Fruit fly (Drosophila melanogaster) whole organism, prepupa: ENCODE data around the gene CG9503.

Experiments used
- Blimp-1 ChIP-seq: fragments of 200-800 bp; sonication (Bioruptor generic); optimal IDR thresholded peaks from 3 replicates; lab custom pipeline; 2017; ENCODE audit warnings: missing biosample characterization, missing genetic modification characterization, mild to moderate bottlenecking, moderate library complexity, missing genetic modification reagents
- CG10669 ChIP-seq: fragments of 200-800 bp; sonication (Bioruptor generic); optimal IDR thresholded peaks from 3 replicates; lab custom pipeline; 2018; ENCODE audit warnings: missing biosample characterization, mild to moderate bottlenecking, missing genetic modification characterization, moderate library complexity
- CG11294 ChIP-seq: fragments of 200-800 bp; sonication (Bioruptor generic); IDR thresholded peaks from 2 replicates; pipeline ENCODE4 v1.3.6; 2022; ENCODE audit warnings: missing biosample characterization, missing genetic modification characterization
- CG15336 ChIP-seq: fragments of 200-800 bp; sonication (Bioruptor generic); IDR thresholded peaks from 2 replicates; pipeline ENCODE4 v1.3.6; 2022; ENCODE audit warnings: missing biosample characterization, missing genetic modification characterization
- CG1621 ChIP-seq: fragments of 200-800 bp; sonication (Bioruptor generic); optimal IDR thresholded peaks from 3 replicates; lab custom pipeline; 2018; ENCODE audit warnings: missing biosample characterization, mild to moderate bottlenecking, missing genetic modification characterization
- CG16779 ChIP-seq: fragments of 200-800 bp; sonication (Bioruptor generic); optimal IDR thresholded peaks from 3 replicates; lab custom pipeline; 2017; ENCODE audit warnings: missing biosample characterization, mild to moderate bottlenecking, missing genetic modification characterization
- CG3032 ChIP-seq: fragments of 200-800 bp; optimal IDR thresholded peaks from 2 replicates; lab custom pipeline; 2019; ENCODE audit warnings: missing biosample characterization, mild to moderate bottlenecking, missing genetic modification characterization, moderate library complexity
- CG34406 ChIP-seq: fragments of 200-800 bp; sonication (Bioruptor generic); optimal IDR thresholded peaks from 3 replicates; lab custom pipeline; 2016; ENCODE audit warnings: missing biosample characterization, missing genetic modification characterization
- CG3919 ChIP-seq: fragments of 200-800 bp; sonication (Bioruptor generic); optimal IDR thresholded peaks from 3 replicates; lab custom pipeline; 2016; ENCODE audit warnings: missing biosample characterization, missing genetic modification characterization
- CG4318 ChIP-seq: fragments of 200-800 bp; sonication (Bioruptor generic); optimal IDR thresholded peaks from 3 replicates; lab custom pipeline; 2017; ENCODE audit warnings: missing biosample characterization, mild to moderate bottlenecking, missing genetic modification characterization
- CG6163 ChIP-seq: fragments of 200-800 bp; sonication (Bioruptor generic); IDR thresholded peaks from 3 replicates; pipeline ENCODE4 v1.3.6; 2022; ENCODE audit warnings: missing biosample characterization, missing genetic modification characterization
- CG6854 ChIP-seq: fragments of 200-800 bp; sonication (Bioruptor generic); optimal IDR thresholded peaks from 2 replicates; lab custom pipeline; 2017; ENCODE audit warnings: missing biosample characterization, mild to moderate bottlenecking, missing genetic modification characterization
- CG7368 ChIP-seq: fragments of 200-800 bp; sonication (Bioruptor generic); optimal IDR thresholded peaks from 3 replicates; lab custom pipeline; 2016; ENCODE audit warnings: missing biosample characterization, missing genetic modification characterization
- CG8119 ChIP-seq: fragments of 200-800 bp; sonication (Bioruptor generic); IDR thresholded peaks from 3 replicates; pipeline ENCODE4 v1.3.6; 2022; ENCODE audit warnings: missing biosample characterization, missing genetic modification characterization
- CG8319 ChIP-seq: fragments of 200-800 bp; sonication (Bioruptor generic); optimal IDR thresholded peaks from 3 replicates; lab custom pipeline; 2016; ENCODE audit warnings: missing biosample characterization, missing genetic modification characterization
- CG8632 ChIP-seq: fragments of 200-800 bp; sonication (Bioruptor generic); optimal IDR thresholded peaks from 3 replicates; lab custom pipeline; 2016; ENCODE audit warnings: missing biosample characterization, missing genetic modification characterization
- CG9139 ChIP-seq: fragments of 200-800 bp; sonication (Bioruptor generic); optimal IDR thresholded peaks from 3 replicates; lab custom pipeline; 2017; ENCODE audit warnings: missing biosample characterization, mild to moderate bottlenecking, missing genetic modification characterization
- Eip75B ChIP-seq: fragments of 200-800 bp; sonication (Bioruptor generic); optimal IDR thresholded peaks from 3 replicates; lab custom pipeline; 2016; ENCODE audit warnings: missing biosample characterization, missing genetic modification characterization
- Eip78C ChIP-seq: fragments of 200-800 bp; sonication (Bioruptor generic); peaks from one replicate; lab custom pipeline; 2016; ENCODE audit warnings: missing biosample characterization, missing genetic modification characterization
- Eip93F ChIP-seq: fragments of 200-800 bp; sonication (Bioruptor generic); optimal IDR thresholded peaks from 2 replicates; lab custom pipeline; 2016; ENCODE audit warnings: missing biosample characterization, mild to moderate bottlenecking, missing genetic modification characterization
- Ets21C ChIP-seq: fragments of 200-800 bp; sonication (Bioruptor generic); optimal IDR thresholded peaks from 3 replicates; lab custom pipeline; 2016; ENCODE audit warnings: missing biosample characterization, missing genetic modification characterization
- Ets96B ChIP-seq: fragments of 200-800 bp; optimal IDR thresholded peaks from 2 replicates; lab custom pipeline; 2019; ENCODE audit warnings: missing biosample characterization, mild to moderate bottlenecking, missing genetic modification characterization, moderate library complexity
- Hr38 ChIP-seq: sonication (Bioruptor generic); optimal IDR thresholded peaks from 2 replicates; lab custom pipeline; 2016; ENCODE audit warnings: missing biosample characterization, missing genetic modification characterization
- Hr39 ChIP-seq: fragments of 200-800 bp; sonication (Bioruptor generic); optimal IDR thresholded peaks from 2 replicates; lab custom pipeline; 2016; ENCODE audit warnings: missing biosample characterization, missing genetic modification characterization
- Hr4 ChIP-seq: fragments of 200-800 bp; sonication (Bioruptor generic); optimal IDR thresholded peaks from 3 replicates; lab custom pipeline; 2016; ENCODE audit warnings: missing biosample characterization, missing genetic modification characterization
- Lpt ChIP-seq: fragments of 200-800 bp; sonication (Bioruptor generic); optimal IDR thresholded peaks from 3 replicates; lab custom pipeline; 2016; ENCODE audit warnings: missing biosample characterization, missing genetic modification characterization
- Met ChIP-seq: fragments of 200-800 bp; sonication (Bioruptor generic); optimal IDR thresholded peaks from 3 replicates; lab custom pipeline; 2016; ENCODE audit warnings: missing biosample characterization, missing genetic modification characterization
- OdsH ChIP-seq: fragments of 200-800 bp; sonication (Bioruptor generic); optimal IDR thresholded peaks from 3 replicates; lab custom pipeline; 2016; ENCODE audit warnings: missing biosample characterization, missing genetic modification characterization
- Smox ChIP-seq: fragments of 200-800 bp; sonication (Bioruptor generic); optimal IDR thresholded peaks from 3 replicates; lab custom pipeline; 2016; ENCODE audit warnings: missing biosample characterization, missing genetic modification characterization
- Sox102F ChIP-seq: fragments of 200-800 bp; sonication (Bioruptor generic); optimal IDR thresholded peaks from 2 replicates; lab custom pipeline; 2016; ENCODE audit warnings: missing biosample characterization, mild to moderate bottlenecking, missing genetic modification characterization
- Sox14 ChIP-seq: fragments of 200-800 bp; sonication (Bioruptor generic); optimal IDR thresholded peaks from 3 replicates; lab custom pipeline; 2016; ENCODE audit warnings: missing biosample characterization, missing genetic modification characterization
- achi ChIP-seq: fragments of 200-800 bp; sonication (Bioruptor generic); optimal IDR thresholded peaks from 3 replicates; lab custom pipeline; 2016; ENCODE audit warnings: missing biosample characterization, missing genetic modification characterization
- acj6 ChIP-seq: fragments of 200-800 bp; sonication (Bioruptor generic); optimal IDR thresholded peaks from 3 replicates; lab custom pipeline; 2016; ENCODE audit warnings: missing biosample characterization, missing genetic modification characterization
- cyc ChIP-seq: fragments of 200-800 bp; sonication (Bioruptor generic); optimal IDR thresholded peaks from 3 replicates; lab custom pipeline; 2016; ENCODE audit warnings: missing biosample characterization, missing genetic modification characterization
- eg ChIP-seq: fragments of 200-800 bp; sonication (Bioruptor generic); IDR thresholded peaks from 3 replicates; pipeline ENCODE4 v1.3.6; 2022; ENCODE audit warnings: missing biosample characterization, missing genetic modification characterization
- esn ChIP-seq: fragments of 200-800 bp; sonication (Bioruptor generic); optimal IDR thresholded peaks from 2 replicates; lab custom pipeline; 2016; ENCODE audit warnings: missing biosample characterization, mild to moderate bottlenecking, missing genetic modification characterization, moderate library complexity
- fkh ChIP-seq: fragments of 200-800 bp; sonication (Bioruptor generic); optimal IDR thresholded peaks from 3 replicates; lab custom pipeline; 2017; ENCODE audit warnings: missing biosample characterization, mild to moderate bottlenecking, missing genetic modification characterization, moderate library complexity
- net ChIP-seq: fragments of 200-800 bp; sonication (Bioruptor generic); optimal IDR thresholded peaks from 3 replicates; lab custom pipeline; 2016; ENCODE audit warnings: missing biosample characterization, missing genetic modification characterization
- pdm3 ChIP-seq: fragments of 200-800 bp; sonication (Bioruptor generic); optimal IDR thresholded peaks from 3 replicates; lab custom pipeline; 2016; ENCODE audit warnings: missing biosample characterization, missing genetic modification characterization
- salr ChIP-seq, 2 experiments: fragments of 200-800 bp; sonication (Bioruptor generic); optimal IDR thresholded peaks; 3 replicates each; lab custom pipeline; 2016 to 2018; ENCODE audit warnings: missing biosample characterization in 2 of 2, missing genetic modification characterization in 2 of 2, mild to moderate bottlenecking in 1 of 2
- ss ChIP-seq, 2 experiments: fragments of 200-800 bp; sonication (Bioruptor generic); optimal IDR thresholded peaks; 2 replicates in 1 of 2; 3 replicates in 1 of 2; lab custom pipeline; 2017 to 2018; ENCODE audit warnings: mild to moderate bottlenecking in 2 of 2, missing biosample characterization in 2 of 2, missing genetic modification characterization in 2 of 2, moderate library complexity in 1 of 2
- svp ChIP-seq: fragments of 200-800 bp; sonication (Bioruptor generic); peaks from one replicate; lab custom pipeline; 2016; ENCODE audit warnings: missing biosample characterization, missing genetic modification characterization
- topi ChIP-seq: fragments of 200-800 bp; sonication (Bioruptor generic); optimal IDR thresholded peaks from 3 replicates; lab custom pipeline; 2016; ENCODE audit warnings: missing biosample characterization, missing genetic modification characterization
- vri ChIP-seq: fragments of 200-800 bp; sonication (Bioruptor generic); optimal IDR thresholded peaks from 3 replicates; lab custom pipeline; 2016; ENCODE audit warnings: missing biosample characterization, mild to moderate bottlenecking, missing genetic modification characterization

The CG9503 gene

dm6 chrX:14929813-14930212 is 6.5 kb upstream of the CG9503 start:
- TF ChIP-seq svp (GFP tag; lab: Kevin White, UChicago): no peak
- no peak for TF ChIP-seq CG7368 (GFP tag; lab: Kevin White, UChicago)
- no peak for TF ChIP-seq cyc (GFP tag; lab: Kevin White, UChicago)
- peak; percentile 34 for TF ChIP-seq Eip78C (GFP tag; lab: Kevin White, UChicago)
- peak; percentile 42 for TF ChIP-seq vri (GFP tag; lab: Kevin White, UChicago)
- TF ChIP-seq, all 60 proteins: peak for 2

- TF ChIP-seq CG15336 (GFP tag; lab: Robert Waterston, UW) (no peak), CG8632 (GFP tag; lab: Kevin White, UChicago) (no peak), Hr39 (GFP tag; lab: Kevin White, UChicago) (no peak), Lpt (GFP tag; lab: Kevin White, UChicago) (no peak), CG3919 (GFP tag; lab: Kevin White, UChicago) (no peak), CG6163 (GFP tag; lab: Robert Waterston, UW) (no peak), svp (GFP tag; lab: Kevin White, UChicago) (no peak), acj6 (GFP tag; lab: Kevin White, UChicago) (no peak), Hr38 (GFP tag; lab: Kevin White, UChicago) (no peak), Hr4 (no peak)
Measured at dm6 chrX:14928844-14929243, 5.6 kb upstream of the CG9503 start, which contains the start of gene CG32591. CG32591 (minus strand) TSS chrX:14928944.

DNA sequence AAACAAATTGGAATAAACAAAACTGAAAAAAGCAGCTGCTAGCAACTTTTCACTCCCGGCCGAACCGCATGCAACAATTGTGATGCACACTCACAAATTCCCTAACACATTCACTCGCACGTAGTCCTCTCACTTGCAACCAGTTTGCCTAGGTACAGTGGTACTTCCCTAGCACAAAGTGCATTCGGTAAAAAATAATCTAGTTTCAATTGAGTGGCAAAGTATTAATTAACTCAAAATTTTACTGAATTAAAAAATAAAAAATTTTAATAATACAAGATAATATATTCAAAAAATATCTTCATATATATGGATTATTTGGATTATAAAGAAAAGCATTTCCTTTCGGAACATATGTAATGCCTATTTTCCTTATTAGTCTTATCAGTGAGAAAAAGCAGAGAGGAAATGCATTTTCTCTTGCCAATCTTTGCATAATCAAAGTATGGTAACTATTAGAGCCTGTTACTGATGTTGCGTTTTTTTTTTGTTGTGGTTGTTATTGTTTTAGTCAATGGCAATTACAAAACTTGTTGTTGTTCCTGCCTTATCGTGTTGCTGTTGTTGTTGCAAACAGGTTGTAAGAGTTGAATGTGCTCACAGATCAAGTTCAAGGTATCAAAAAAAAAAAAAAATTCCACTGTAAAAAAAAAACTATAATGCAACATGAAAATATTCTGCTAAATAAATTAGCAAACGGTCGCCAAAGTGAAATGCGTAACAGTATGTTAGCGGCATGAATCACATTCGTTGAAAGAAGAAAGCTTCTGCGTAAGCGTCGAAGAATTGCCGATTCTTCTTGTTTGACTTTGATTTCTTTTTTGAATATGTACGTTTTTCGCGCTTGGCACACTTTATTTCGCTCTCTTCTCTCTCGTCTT is 657 bp downstream of the CG9503 start:
- TF ChIP-seq CG10669 (GFP tag; lab: Kevin White, UChicago): peak; percentile 13
- no peak for TF ChIP-seq CG3032 (tag; lab: Kevin White, UChicago)
- TF ChIP-seq CG6854 (GFP tag; lab: Kevin White, UChicago): no peak
- no peak for TF ChIP-seq CG34406 (GFP tag; lab: Kevin White, UChicago)
- TF ChIP-seq CG6163 (GFP tag; lab: Robert Waterston, UW): 0 out of 3 replicates have a peak, but pooled peaks have one; percentile 39
- peak; percentile 60 for TF ChIP-seq CG15336 (GFP tag; lab: Robert Waterston, UW)
- TF ChIP-seq CG11294: no peak
- TF ChIP-seq CG8632 (GFP tag; lab: Kevin White, UChicago): no peak
- TF ChIP-seq CG8119 (GFP tag; lab: Robert Waterston, UW): peak; percentile 77
- peak; percentile 27 for TF ChIP-seq vri (GFP tag; lab: Kevin White, UChicago)
- TF ChIP-seq pdm3 (GFP tag; lab: Kevin White, UChicago): peak; percentile 40
- TF ChIP-seq topi: peak; percentile 43
- peak; percentile 42 for TF ChIP-seq Hr4
- TF ChIP-seq CG16779 (tag; lab: Kevin White, UChicago): no peak
- TF ChIP-seq CG8319 (GFP tag; lab: Kevin White, UChicago): no peak
- no peak for TF ChIP-seq esn (GFP tag; lab: Kevin White, UChicago)
- peak; percentile 66 for TF ChIP-seq eg (GFP tag; lab: Robert Waterston, UW)
- peak; percentile 27 for TF ChIP-seq Sox14 (GFP tag; lab: Kevin White, UChicago)
- TF ChIP-seq CG9139 (GFP tag; lab: Kevin White, UChicago): no peak
- TF ChIP-seq acj6 (GFP tag; lab: Kevin White, UChicago): peak; percentile 35
- peak; percentile 42 for TF ChIP-seq Ets96B (tag; lab: Kevin White, UChicago)
- TF ChIP-seq achi (GFP tag; lab: Kevin White, UChicago): peak; percentile 38
- TF ChIP-seq salr (GFP tag; optimal IDR thresholded peaks at IDR 0.05; lab: Kevin White, UChicago): peak in 1 of 2 experiments; percentile 47
- no peak for TF ChIP-seq Ets21C (GFP tag; lab: Kevin White, UChicago)
- TF ChIP-seq CG7368 (GFP tag; lab: Kevin White, UChicago): no peak
- peak; percentile 65 for TF ChIP-seq svp (GFP tag; lab: Kevin White, UChicago)
- TF ChIP-seq Sox102F: no peak
- TF ChIP-seq OdsH: peak; percentile 10
- TF ChIP-seq Eip93F (GFP tag; lab: Kevin White, UChicago): no peak
- peak; percentile 24 for TF ChIP-seq Smox (GFP tag; lab: Kevin White, UChicago)
- TF ChIP-seq fkh (GFP tag; lab: Kevin White, UChicago): no peak
- TF ChIP-seq Eip75B: peak; percentile 25
- TF ChIP-seq CG4318 (GFP tag; lab: Kevin White, UChicago): peak; percentile 68
- TF ChIP-seq CG1621 (tag; lab: Kevin White, UChicago): no peak
- TF ChIP-seq Hr39 (GFP tag; lab: Kevin White, UChicago): peak; percentile 27
- peak in 1 of 2 experiments; percentile 28 for TF ChIP-seq ss (GFP tag; optimal IDR thresholded peaks at IDR 0.05; lab: Kevin White, UChicago)
- no peak for TF ChIP-seq Blimp-1 (GFP tag; lab: Kevin White, UChicago)
- TF ChIP-seq net (GFP tag; lab: Kevin White, UChicago): no peak
- TF ChIP-seq Met: peak; percentile 32
